Fruit fly (Drosophila melanogaster): ENCODE measurements around the gene CG4537.
A peak's percentile ranks its signal among the peaks of the same experiment; 100 is the strongest.

Gene CG4537

dm6 chr2L:9915011-9915850 lies 24.5 kb downstream of the CG4537 start, which contains the start of gene yip2 (continued):
- peak; percentile 42 for TF ChIP-seq ey (GFP tag; optimal IDR thresholded peaks at IDR 0.05)
- peak; percentile 58 for TF ChIP-seq sage (GFP tag; optimal IDR thresholded peaks at IDR 0.05)
- TF ChIP-seq psq (GFP tag; optimal IDR thresholded peaks at IDR 0.05) = peak; percentile 43
- TF ChIP-seq brk (GFP tag; optimal IDR thresholded peaks at IDR 0.05) = no peak

- TF ChIP-seq Jra (GFP tag; optimal IDR thresholded peaks at IDR 0.05) (peak; percentile 70), woc (GFP tag; optimal IDR thresholded peaks at IDR 0.05) (peak; percentile 36), usp (GFP tag; optimal IDR thresholded peaks at IDR 0.05) (no peak), Myc (optimal IDR thresholded peaks at IDR 0.05) (no peak), Dfd (GFP tag; optimal IDR thresholded peaks at IDR 0.05) (no peak), Hnf4 (GFP tag; optimal IDR thresholded peaks at IDR 0.05) (peak; percentile 86), psq (GFP tag; optimal IDR thresholded peaks at IDR 0.05) (peak; percentile 61), brk (GFP tag; optimal IDR thresholded peaks at IDR 0.05) (no peak), Abd-B (GFP tag; optimal IDR thresholded peaks at IDR 0.05) (no peak), CG32264 (GFP tag; optimal IDR thresholded peaks at IDR 0.05) (no peak), foxo (GFP tag; optimal IDR thresholded peaks at IDR 0.05) (peak in 1 of 2 experiments; percentile 83), fru (GFP tag; optimal IDR thresholded peaks at IDR 0.05) (peak; percentile 79), OdsH (GFP tag; optimal IDR thresholded peaks at IDR 0.05) (peak; percentile 75), Vsx2 (GFP tag; optimal IDR thresholded peaks at IDR 0.05; ENCODE audit: partially characterized antibody) (no peak), sage (GFP tag; optimal IDR thresholded peaks at IDR 0.05) (peak; percentile 56), ey (GFP tag; optimal IDR thresholded peaks at IDR 0.05) (peak; percentile 57), br (GFP tag; optimal IDR thresholded peaks at IDR 0.05) (peak; percentile 55), HLH106 (tag; optimal IDR thresholded peaks at IDR 0.05) (peak; percentile 68), Hr78 (GFP tag; optimal IDR thresholded peaks at IDR 0.05) (no peak), Rel (GFP tag; optimal IDR thresholded peaks at IDR 0.05) (no peak), Rel (tag; optimal IDR thresholded peaks at IDR 0.05) (no peak), h (GFP tag; optimal IDR thresholded peaks at IDR 0.05) (peak; percentile 70), pan (optimal IDR thresholded peaks at IDR 0.05) (no peak), Hr83 (GFP tag; optimal IDR thresholded peaks at IDR 0.05; ENCODE audit: poor library complexity, severe bottlenecking) (peak; percentile 56), rgr (GFP tag; optimal IDR thresholded peaks at IDR 0.05) (peak; percentile 61), Dif (GFP tag; optimal IDR thresholded peaks at IDR 0.05; ENCODE audit: partially characterized antibody) (peak; percentile 45), Mio (GFP tag; optimal IDR thresholded peaks at IDR 0.05) (no peak), dmrt93B (GFP tag; optimal IDR thresholded peaks at IDR 0.05) (peak; percentile 19), jim (GFP tag; optimal IDR thresholded peaks at IDR 0.05) (no peak), dsf (GFP tag; optimal IDR thresholded peaks at IDR 0.05; ENCODE audit: borderline replicate concordance) (peak; percentile 28), dl (GFP tag; optimal IDR thresholded peaks at IDR 0.05; ENCODE audit: insufficient read depth in 1 of 2, partially characterized antibody in 2 of 2) (peak in 1 of 2 experiments; percentile 5), tai (GFP tag; optimal IDR thresholded peaks at IDR 0.05) (no peak), GATAd (GFP tag; optimal IDR thresholded peaks at IDR 0.05) (no peak), lola (GFP tag; optimal IDR thresholded peaks at IDR 0.05) (no peak), Sp1 (GFP tag; optimal IDR thresholded peaks at IDR 0.05) (peak; percentile 68), sv (GFP tag; optimal IDR thresholded peaks at IDR 0.05) (peak; percentile 47), CG9705 (GFP tag; optimal IDR thresholded peaks at IDR 0.05) (peak; percentile 31), CrebA (GFP tag; optimal IDR thresholded peaks at IDR 0.05; ENCODE audit: borderline replicate concordance) (peak; percentile 97), N (GFP tag; optimal IDR thresholded peaks at IDR 0.05) (no peak)
These were observed 27.6 kb downstream of the CG4537 start, which contains the start of the genes CG5885 and CG4598 for dm6 chr2L:9918020-9918959. Gene CG5885, minus strand, starts transcription at chr2L:9918330. Gene CG4598, plus strand, starts transcription at chr2L:9918618.
